Fruit fly (Drosophila melanogaster) whole organism, embryonic: ENCODE data around the gene CG32819.
A peak's percentile ranks its signal among the peaks of the same experiment; 100 is the strongest.

Experiments
- Adf1 ChIP-seq: fragments of 200-800 bp; sonication (Bioruptor generic); IDR thresholded peaks from 2 replicates; pipeline ENCODE4 v1.3.6; 2022; ENCODE audit warnings: missing biosample characterization, missing genetic modification characterization
- Aef1 ChIP-seq: fragments of 200-800 bp; sonication (Bioruptor generic); IDR thresholded peaks from 3 replicates; pipeline ENCODE4 v1.3.6; 2022; ENCODE audit warnings: missing biosample characterization, missing genetic modification characterization
- Atf-2 ChIP-seq: fragments of 200-800 bp; sonication (Bioruptor generic); optimal IDR thresholded peaks from 2 replicates; lab custom pipeline; 2016; ENCODE audit warnings: missing biosample characterization, missing genetic modification characterization
- Atf6 ChIP-seq: fragments of 200-800 bp; sonication (Bioruptor generic); IDR thresholded peaks from 2 replicates; pipeline ENCODE4 v1.3.6; 2022; ENCODE audit warnings: missing biosample characterization, missing genetic modification characterization
- CG10462 ChIP-seq: fragments of 200-800 bp; sonication (Bioruptor generic); optimal IDR thresholded peaks from 2 replicates; lab custom pipeline; 2016; ENCODE audit warnings: missing biosample characterization, missing genetic modification characterization
- CG10979 ChIP-seq: fragments of 200-800 bp; sonication (Bioruptor generic); optimal IDR thresholded peaks from 2 replicates; lab custom pipeline; 2018; ENCODE audit warnings: missing biosample characterization, mild to moderate bottlenecking, missing genetic modification characterization, moderate library complexity
- CG11695 ChIP-seq: fragments of 200-800 bp; sonication (Bioruptor generic); IDR thresholded peaks from 3 replicates; pipeline ENCODE4 v1.3.6; 2022; ENCODE audit warnings: missing biosample characterization, missing genetic modification characterization
- CG11723 ChIP-seq: fragments of 200-800 bp; sonication (Bioruptor generic); optimal IDR thresholded peaks from 2 replicates; lab custom pipeline; 2017; ENCODE audit warnings: missing biosample characterization, mild to moderate bottlenecking, missing genetic modification characterization
- CG12236 ChIP-seq: fragments of 200-800 bp; sonication (Bioruptor generic); optimal IDR thresholded peaks from 2 replicates; lab custom pipeline; 2016; ENCODE audit warnings: missing biosample characterization, missing genetic modification characterization
- CG1233 ChIP-seq: fragments of 200-800 bp; sonication (Bioruptor generic); optimal IDR thresholded peaks from 4 replicates; lab custom pipeline; 2018; ENCODE audit warnings: missing biosample characterization, mild to moderate bottlenecking, missing genetic modification characterization
- CG13123 ChIP-seq: fragments of 200-800 bp; sonication (Bioruptor generic); optimal IDR thresholded peaks from 2 replicates; lab custom pipeline; 2016; ENCODE audit warnings: missing biosample characterization, missing genetic modification characterization
- CG15011 ChIP-seq: fragments of 200-800 bp; sonication (Bioruptor generic); optimal IDR thresholded peaks from 3 replicates; lab custom pipeline; 2018; ENCODE audit warnings: missing biosample characterization, mild to moderate bottlenecking, missing genetic modification characterization
- CG17385 ChIP-seq: fragments of 200-800 bp; sonication (Bioruptor generic); optimal IDR thresholded peaks from 3 replicates; lab custom pipeline; 2018; ENCODE audit warnings: missing biosample characterization, mild to moderate bottlenecking, missing genetic modification characterization
- CG18262 ChIP-seq: fragments of 200-800 bp; optimal IDR thresholded peaks from 3 replicates; lab custom pipeline; 2019; ENCODE audit warnings: missing biosample characterization, mild to moderate bottlenecking, missing genetic modification characterization, moderate library complexity
- CG3407 ChIP-seq: fragments of 200-800 bp; sonication (Bioruptor generic); optimal IDR thresholded peaks from 2 replicates; lab custom pipeline; 2018; ENCODE audit warnings: missing biosample characterization, mild to moderate bottlenecking, missing genetic modification characterization
- CG3995 ChIP-seq: fragments of 200-800 bp; sonication (Bioruptor generic); optimal IDR thresholded peaks from 3 replicates; lab custom pipeline; 2016; ENCODE audit warnings: missing biosample characterization, missing genetic modification characterization
- CG42726 ChIP-seq: fragments of 200-800 bp; sonication (Bioruptor generic); IDR thresholded peaks from 2 replicates; pipeline ENCODE4 v1.3.6; 2022; ENCODE audit warnings: missing biosample characterization, missing genetic modification characterization; ENCODE audit not compliant: partially characterized antibody
- CG4707 ChIP-seq: fragments of 200-800 bp; sonication (Bioruptor generic); optimal IDR thresholded peaks from 2 replicates; lab custom pipeline; 2018; ENCODE audit warnings: missing biosample characterization, mild to moderate bottlenecking, missing genetic modification characterization, moderate library complexity
- CG8478 ChIP-seq: fragments of >200 bp; optimal IDR thresholded peaks from 2 replicates; lab custom pipeline; 2018
- CG8944 ChIP-seq: fragments of 200-800 bp; sonication (Bioruptor generic); optimal IDR thresholded peaks from 3 replicates; lab custom pipeline; 2016; ENCODE audit warnings: missing biosample characterization, missing genetic modification characterization
- CrebB ChIP-seq: fragments of 200-800 bp; sonication (Bioruptor generic); optimal IDR thresholded peaks from 3 replicates; lab custom pipeline; 2018; ENCODE audit warnings: missing biosample characterization, mild to moderate bottlenecking, missing genetic modification characterization
- D19B ChIP-seq: fragments of 200-800 bp; sonication (Bioruptor generic); optimal IDR thresholded peaks from 2 replicates; lab custom pipeline; 2017; ENCODE audit warnings: missing biosample characterization, mild to moderate bottlenecking, missing genetic modification characterization
- E2f1 ChIP-seq: fragments of 200-800 bp; sonication (Bioruptor generic); IDR thresholded peaks from 2 replicates; pipeline ENCODE4 v1.3.6; 2022; ENCODE audit warnings: missing biosample characterization, missing genetic modification characterization
- E2f2 ChIP-seq: fragments of 200-800 bp; sonication (Bioruptor generic); IDR thresholded peaks from 2 replicates; pipeline ENCODE4 v1.3.6; 2022; ENCODE audit warnings: missing biosample characterization, missing genetic modification characterization
- Ets97D ChIP-seq: fragments of 200-800 bp; sonication (Bioruptor generic); optimal IDR thresholded peaks from 3 replicates; lab custom pipeline; 2016; ENCODE audit warnings: missing biosample characterization, missing genetic modification characterization
- H2.0 ChIP-seq: fragments of 200-800 bp; sonication (Bioruptor generic); IDR thresholded peaks from 2 replicates; pipeline ENCODE4 v1.3.6; 2022; ENCODE audit warnings: missing biosample characterization, missing genetic modification characterization
- HLH4C ChIP-seq: fragments of 200-800 bp; sonication (Bioruptor generic); IDR thresholded peaks from 3 replicates; pipeline ENCODE4 v1.3.6; 2022; ENCODE audit warnings: missing biosample characterization, missing genetic modification characterization; ENCODE audit not compliant: partially characterized antibody
- NfI ChIP-seq: fragments of 200-800 bp; sonication (Bioruptor generic); optimal IDR thresholded peaks from 3 replicates; lab custom pipeline; 2018; ENCODE audit warnings: missing biosample characterization, mild to moderate bottlenecking, missing genetic modification characterization, moderate library complexity
- Sox100B ChIP-seq: fragments of 200-800 bp; sonication (Bioruptor generic); optimal IDR thresholded peaks from 3 replicates; lab custom pipeline; 2018; ENCODE audit warnings: missing biosample characterization, mild to moderate bottlenecking, missing genetic modification characterization
- ash1 ChIP-seq: fragments of 200-800 bp; sonication (Bioruptor generic); optimal IDR thresholded peaks from 2 replicates; lab custom pipeline; 2018; ENCODE audit warnings: missing biosample characterization, mild to moderate bottlenecking, missing genetic modification characterization
- ato ChIP-seq: fragments of 200-800 bp; sonication (Bioruptor generic); IDR thresholded peaks from 2 replicates; pipeline ENCODE4 v1.3.6; 2022; ENCODE audit warnings: missing biosample characterization, missing genetic modification characterization; ENCODE audit not compliant: partially characterized antibody
- bab2 ChIP-seq: fragments of 200-800 bp; sonication (Bioruptor generic); optimal IDR thresholded peaks from 2 replicates; lab custom pipeline; 2016; ENCODE audit warnings: missing biosample characterization, missing genetic modification characterization
- bigmax ChIP-seq: fragments of 200-800 bp; sonication (Bioruptor generic); optimal IDR thresholded peaks from 2 replicates; lab custom pipeline; 2018; ENCODE audit warnings: missing biosample characterization, mild to moderate bottlenecking, missing genetic modification characterization
- dmrt99B ChIP-seq: fragments of 200-800 bp; sonication (Bioruptor generic); optimal IDR thresholded peaks from 2 replicates; lab custom pipeline; 2018; ENCODE audit warnings: missing biosample characterization, mild to moderate bottlenecking, missing genetic modification characterization, moderate library complexity
- ems ChIP-seq: fragments of 200-800 bp; sonication (Bioruptor generic); optimal IDR thresholded peaks from 3 replicates; lab custom pipeline; 2016; ENCODE audit warnings: missing biosample characterization, missing genetic modification characterization
- fu2 ChIP-seq: fragments of 200-800 bp; sonication (Bioruptor generic); optimal IDR thresholded peaks from 2 replicates; lab custom pipeline; 2016; ENCODE audit warnings: missing biosample characterization, missing genetic modification characterization
- ham ChIP-seq: fragments of 200-800 bp; sonication (Bioruptor generic); IDR thresholded peaks from 2 replicates; pipeline ENCODE4 v1.3.6; 2022; ENCODE audit warnings: missing biosample characterization, missing genetic modification characterization
- hbn ChIP-seq: fragments of 200-800 bp; sonication (Bioruptor generic); IDR thresholded peaks from 2 replicates; pipeline ENCODE4 v1.3.6; 2022; ENCODE audit warnings: missing biosample characterization, missing genetic modification characterization; ENCODE audit not compliant: partially characterized antibody
- ken ChIP-seq: fragments of 200-800 bp; sonication (Bioruptor generic); IDR thresholded peaks from 3 replicates; pipeline ENCODE4 v1.3.6; 2022; ENCODE audit warnings: missing biosample characterization, missing genetic modification characterization
- kni ChIP-seq: fragments of 200-800 bp; sonication (Bioruptor generic); optimal IDR thresholded peaks from 3 replicates; lab custom pipeline; 2017; ENCODE audit warnings: mild to moderate bottlenecking, missing biosample characterization, missing genetic modification reagents, missing genetic modification characterization
- pan ChIP-seq, 4 experiments: fragments of >200 bp in 3 of 4; fragments of 200-800 bp in 1 of 4; sonication (Bioruptor generic) in 1 of 4; optimal IDR thresholded peaks in 3 of 4; IDR thresholded peaks in 1 of 4; 2 replicates each; pipeline versions ENCODE4 v1.3.6 to Lab custom; 2017 to 2022; ENCODE audit warnings: missing biosample characterization in 2 of 4, missing genetic modification characterization in 2 of 4, mixed read lengths in 1 of 4
- pfk ChIP-seq: fragments of 200-800 bp; sonication (Bioruptor generic); optimal IDR thresholded peaks from 2 replicates; lab custom pipeline; 2018; ENCODE audit warnings: missing biosample characterization, mild to moderate bottlenecking, missing genetic modification characterization, moderate library complexity
- phol ChIP-seq: fragments of 200-800 bp; sonication (Bioruptor generic); optimal IDR thresholded peaks from 3 replicates; lab custom pipeline; 2018; ENCODE audit warnings: missing biosample characterization, mild to moderate bottlenecking, missing genetic modification characterization, moderate library complexity
- pnt ChIP-seq: fragments of 200-800 bp; sonication (Bioruptor generic); optimal IDR thresholded peaks from 3 replicates; lab custom pipeline; 2016; ENCODE audit warnings: missing biosample characterization, missing genetic modification characterization
- pum ChIP-seq: fragments of 200-800 bp; sonication (Bioruptor generic); optimal IDR thresholded peaks from 2 replicates; lab custom pipeline; 2016; ENCODE audit warnings: missing biosample characterization, missing genetic modification characterization
- schlank ChIP-seq: fragments of 200-800 bp; sonication (Bioruptor generic); optimal IDR thresholded peaks from 2 replicates; lab custom pipeline; 2018; ENCODE audit warnings: missing biosample characterization, mild to moderate bottlenecking, missing genetic modification characterization
- sens ChIP-seq: fragments of 200-800 bp; sonication (Bioruptor generic); peaks from one replicate; lab custom pipeline; 2016; ENCODE audit warnings: missing biosample characterization, missing genetic modification characterization
- sens-2 ChIP-seq: fragments of 200-800 bp; sonication (Bioruptor generic); IDR thresholded peaks from 2 replicates; pipeline ENCODE4 v1.3.6; 2022; ENCODE audit warnings: missing biosample characterization, missing genetic modification characterization
- sima ChIP-seq: fragments of 200-800 bp; sonication (Bioruptor generic); optimal IDR thresholded peaks from 2 replicates; lab custom pipeline; 2016; ENCODE audit warnings: missing biosample characterization, missing genetic modification characterization
- tin ChIP-seq: fragments of 200-800 bp; sonication (Bioruptor generic); optimal IDR thresholded peaks from 3 replicates; lab custom pipeline; 2016; ENCODE audit warnings: missing biosample characterization, missing genetic modification characterization
- wek ChIP-seq: fragments of 200-800 bp; sonication (Bioruptor generic); optimal IDR thresholded peaks from 3 replicates; lab custom pipeline; 2018; ENCODE audit warnings: missing biosample characterization, mild to moderate bottlenecking, missing genetic modification characterization, moderate library complexity

Gene CG32819

DNA sequence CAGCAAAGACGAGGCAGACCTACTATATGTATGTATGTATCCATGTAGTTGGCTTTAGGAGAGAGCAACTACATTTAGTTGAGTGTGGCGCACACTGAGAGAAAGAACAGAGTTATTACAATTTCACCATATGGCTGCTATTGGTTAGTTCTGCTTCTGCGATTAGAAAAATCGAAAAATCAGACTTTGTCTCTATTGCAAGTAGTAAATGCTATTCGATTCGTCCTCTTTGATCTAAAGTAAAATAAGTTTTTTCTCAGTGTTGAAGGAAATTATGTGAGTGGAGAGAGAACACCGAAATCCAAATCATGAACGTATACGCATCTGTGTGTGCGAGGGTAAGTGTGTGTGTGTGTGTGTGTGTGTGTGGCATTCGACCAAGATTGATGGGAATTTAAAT is 27.0 kb downstream of the CG32819 start (continued):
- TF ChIP-seq sens (GFP tag; lab: Kevin White, UChicago), result peak; percentile 97
- TF ChIP-seq kni (GFP tag; lab: Kevin White, UChicago), result no peak
- no peak for TF ChIP-seq pan (optimal IDR thresholded peaks at IDR 0.05; lab: Kevin White, UChicago)
- peak in 1 of 2 experiments; percentile 83 for TF ChIP-seq pan (GFP tag; optimal IDR thresholded peaks at IDR 0.05 in 1 of 2, IDR thresholded peaks at IDR 0.05 in 1 of 2)
- TF ChIP-seq CG3995 (GFP tag; lab: Kevin White, UChicago), result no peak
- TF ChIP-seq CG11723 (GFP tag; lab: Kevin White, UChicago), result peak; percentile 50
- no peak for TF ChIP-seq CG8478
- peak; percentile 93 for TF ChIP-seq phol (tag; lab: Kevin White, UChicago)
- peak; percentile 69 for TF ChIP-seq ems
- TF ChIP-seq ash1, result no peak
- peak; percentile 64 for TF ChIP-seq CG3407 (GFP tag; lab: Kevin White, UChicago)
- TF ChIP-seq CG42726 (GFP tag; lab: Robert Waterston, UW), result no peak
- TF ChIP-seq ham (GFP tag; lab: Robert Waterston, UW), result no peak
- peak; percentile 92 for TF ChIP-seq dmrt99B
- TF ChIP-seq Aef1 (GFP tag; lab: Robert Waterston, UW), result peak; percentile 79
- peak; percentile 69 for TF ChIP-seq CG12236
- peak; percentile 94 for TF ChIP-seq CG10979 (tag; lab: Kevin White, UChicago)
- peak; percentile 90 for TF ChIP-seq tin (GFP tag; lab: Kevin White, UChicago)
- peak; percentile 73 for TF ChIP-seq CG17385
- TF ChIP-seq bigmax (GFP tag; lab: Kevin White, UChicago), result peak; percentile 12
- TF ChIP-seq H2.0 (GFP tag; lab: Robert Waterston, UW), result peak; percentile 63
- TF ChIP-seq HLH4C (GFP tag; lab: Robert Waterston, UW), result no peak
- TF ChIP-seq ato (GFP tag; lab: Robert Waterston, UW), result no peak
- TF ChIP-seq CG8944 (GFP tag; lab: Kevin White, UChicago), result peak; percentile 85
- peak; percentile 93 for TF ChIP-seq CG18262 (tag; lab: Kevin White, UChicago)
- peak; percentile 73 for TF ChIP-seq E2f1
- peak; percentile 18 for TF ChIP-seq wek
- peak; percentile 79 for TF ChIP-seq sens-2
- TF ChIP-seq Atf6, result peak; percentile 55; the same call in 1 of the 2 replicates
- peak; percentile 72 for TF ChIP-seq NfI
- peak; percentile 53 for TF ChIP-seq CG10462 (GFP tag; lab: Kevin White, UChicago)
- peak; percentile 66 for TF ChIP-seq CG4707 (GFP tag; lab: Kevin White, UChicago)
- TF ChIP-seq pnt (GFP tag; lab: Kevin White, UChicago), result peak; percentile 94
- TF ChIP-seq pum (GFP tag; lab: Kevin White, UChicago), result peak; percentile 91
- peak; percentile 58 for TF ChIP-seq Atf-2 (GFP tag; lab: Kevin White, UChicago)
- peak; percentile 42 for TF ChIP-seq Ets97D (GFP tag; lab: Kevin White, UChicago)
- TF ChIP-seq CG13123 (GFP tag; lab: Kevin White, UChicago), result peak; percentile 52
- no peak for TF ChIP-seq pfk
- TF ChIP-seq CG15011 (GFP tag; lab: Kevin White, UChicago), result peak; percentile 56
- TF ChIP-seq bab2 (GFP tag; lab: Kevin White, UChicago), result peak; percentile 80
- peak; percentile 26 for TF ChIP-seq D19B (GFP tag; lab: Kevin White, UChicago)
- peak; percentile 75 for TF ChIP-seq Sox100B (GFP tag; lab: Kevin White, UChicago)
- no peak for TF ChIP-seq Adf1 (GFP tag; lab: Robert Waterston, UW)
- TF ChIP-seq CG11695 (GFP tag; lab: Robert Waterston, UW), result peak; percentile 79
- no peak for TF ChIP-seq E2f2
- peak; percentile 77 for TF ChIP-seq CG1233 (GFP tag; lab: Kevin White, UChicago)
- peak; percentile 33 for TF ChIP-seq sima (GFP tag; lab: Kevin White, UChicago)
- peak; percentile 19 for TF ChIP-seq schlank (tag; lab: Kevin White, UChicago)
- peak; percentile 49 for TF ChIP-seq fu2 (GFP tag; lab: Kevin White, UChicago)
- TF ChIP-seq ken (GFP tag; lab: Robert Waterston, UW), result peak; percentile 82
- TF ChIP-seq CrebB (tag; lab: Kevin White, UChicago), result peak; percentile 51
- no peak for TF ChIP-seq hbn (GFP tag; lab: Robert Waterston, UW)
